Worm (Caenorhabditis elegans): ENCODE measurements around the gene H09F14.1.

DNA sequence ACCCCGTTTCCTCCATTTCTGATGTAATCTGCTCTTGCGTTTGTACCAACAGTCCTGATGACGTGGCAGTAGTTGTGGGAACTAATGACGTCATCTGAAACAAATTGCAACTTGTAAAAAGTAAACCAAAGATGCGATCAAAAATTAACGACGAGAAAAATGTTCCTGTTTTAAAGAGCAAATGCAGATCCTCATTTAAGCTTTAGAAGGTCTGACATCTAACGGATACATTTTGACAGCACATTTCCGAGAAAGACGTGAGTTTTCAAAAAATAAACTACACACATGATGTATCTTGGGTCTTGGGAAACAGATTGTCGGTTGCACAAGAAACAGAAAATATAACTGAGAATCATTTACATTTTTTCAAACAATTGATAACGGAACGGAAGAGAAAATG lies at the start of gene H09F14.1:
- TF ChIP-seq ama-1 (optimal IDR thresholded peaks at IDR 0.05) (no peak), elt-2 (tag; optimal IDR thresholded peaks at IDR 0.05) (no peak), fos-1 (tag; optimal IDR thresholded peaks at IDR 0.05) (no peak), mdl-1 (tag; optimal IDR thresholded peaks at IDR 0.05) (no peak), mef-2 (tag; optimal IDR thresholded peaks at IDR 0.05) (no peak), tbx-2 (tag; optimal IDR thresholded peaks at IDR 0.05) (no peak), C04F5.9 (tag; optimal IDR thresholded peaks at IDR 0.05) (no peak), nhr-11 (tag; optimal IDR thresholded peaks at IDR 0.05) (no peak), unc-98 (GFP tag; IDR thresholded peaks at IDR 0.05) (no peak), nhr-12 (tag; optimal IDR thresholded peaks at IDR 0.05) (no peak)

Data from whole organism, L1 larva.